Fruit fly (Drosophila melanogaster): ENCODE results near the gene trn.

The trn gene

dm6 chr3L:13155276-13155675 is 41.2 kb downstream of the trn start:
- TF ChIP-seq dac (GFP tag; optimal IDR thresholded peaks at IDR 0.05) (no peak), CG16779 (tag; optimal IDR thresholded peaks at IDR 0.05) (no peak), Sox15 (GFP tag; optimal IDR thresholded peaks at IDR 0.05) (no peak), CG6792 (GFP tag; optimal IDR thresholded peaks at IDR 0.05) (no peak), fd59A (GFP tag; optimal IDR thresholded peaks at IDR 0.05) (no peak), salr (GFP tag; optimal IDR thresholded peaks at IDR 0.05) (no peak), CG8632 (GFP tag; optimal IDR thresholded peaks at IDR 0.05) (no peak), CG10669 (GFP tag; optimal IDR thresholded peaks at IDR 0.05) (no peak), eg (GFP tag; IDR thresholded peaks at IDR 0.05) (no peak), spab (GFP tag; optimal IDR thresholded peaks at IDR 0.05) (no peak), Hr4 (GFP tag; optimal IDR thresholded peaks at IDR 0.05) (no peak)
